Fruit fly (Drosophila melanogaster): ENCODE data around the gene CG32137.

- TF ChIP-seq CG11617 (GFP tag; optimal IDR thresholded peaks at IDR 0.05) = no peak
- TF ChIP-seq toe (GFP tag; optimal IDR thresholded peaks at IDR 0.05) = no peak
- TF ChIP-seq cnc (optimal IDR thresholded peaks at IDR 0.05) = no peak
- no peak for TF ChIP-seq CG14711 (tag; optimal IDR thresholded peaks at IDR 0.05)
- TF ChIP-seq CG12768 (GFP tag; optimal IDR thresholded peaks at IDR 0.05) = no peak
- no peak for TF ChIP-seq tj (GFP tag; optimal IDR thresholded peaks at IDR 0.05)
- peak; percentile 55 for TF ChIP-seq kay (GFP tag; ENCODE audit: borderline replicate concordance)
- TF ChIP-seq ovo (GFP tag; optimal IDR thresholded peaks at IDR 0.05) = no peak
- no peak for TF ChIP-seq CG33017 (tag; optimal IDR thresholded peaks at IDR 0.05)
- TF ChIP-seq Crg-1 (GFP tag; optimal IDR thresholded peaks at IDR 0.05) = no peak
- no peak for TF ChIP-seq CG7045 (GFP tag; optimal IDR thresholded peaks at IDR 0.05)
Observed at dm6 chr3L:13918774-13919173, 20.3 kb upstream of the CG32137 start.

Data from whole organism, adult.